Worm (Caenorhabditis elegans) whole organism, early embryonic: Measurements from ENCODE around the gene C33F10.11.
A peak's percentile ranks its signal among the peaks of the same experiment; 100 is the strongest.

Experiments used
- B0310.2 ChIP-seq: sonication (generic microtip); optimal IDR thresholded peaks from 2 replicates; lab custom pipeline; 2016; ENCODE audit warnings: mild to moderate bottlenecking, missing genetic modification characterization, missing compliant biosample characterization
- F13C5.2 ChIP-seq: sonication (generic microtip); optimal IDR thresholded peaks from 2 replicates; lab custom pipeline; 2017; ENCODE audit warnings: mild to moderate bottlenecking, missing genetic modification characterization, inconsistent platforms, missing compliant biosample characterization
- aly-1 ChIP-seq: sonication (generic microtip); optimal IDR thresholded peaks from 2 replicates; lab custom pipeline; 2016; ENCODE audit warnings: missing genetic modification characterization, missing compliant biosample characterization
- ama-1 ChIP-seq: fragments of 150-350 bp; optimal IDR thresholded peaks from 2 replicates; lab custom pipeline; 2014
- ceh-13 ChIP-seq: fragments of 200-800 bp; sonication (Bioruptor generic); optimal IDR thresholded peaks from 2 replicates; lab custom pipeline; 2018; ENCODE audit warnings: mild to moderate bottlenecking, missing genetic modification characterization, missing compliant biosample characterization
- ceh-36 ChIP-seq: sonication (generic microtip); optimal IDR thresholded peaks from 2 replicates; lab custom pipeline; 2016; ENCODE audit warnings: missing genetic modification characterization, inconsistent platforms, missing compliant biosample characterization
- ets-7 ChIP-seq: sonication (generic microtip); optimal IDR thresholded peaks from 2 replicates; lab custom pipeline; 2016; ENCODE audit warnings: missing genotype, missing genetic modification characterization, missing compliant biosample characterization
- flt-1 ChIP-seq: fragments of 200-800 bp; sonication (Bioruptor generic); IDR thresholded peaks from 2 replicates; pipeline ENCODE4 v1.3.6; 2022; ENCODE audit warnings: missing genetic modification characterization, missing compliant biosample characterization
- hmbx-1 ChIP-seq: sonication (generic microtip); optimal IDR thresholded peaks from 2 replicates; lab custom pipeline; 2016; ENCODE audit warnings: mild to moderate bottlenecking, missing genetic modification characterization, missing compliant biosample characterization
- hmg-4 ChIP-seq: fragments of 200-800 bp; sonication (Bioruptor generic); optimal IDR thresholded peaks from 2 replicates; lab custom pipeline; 2018; ENCODE audit warnings: mild to moderate bottlenecking, missing genetic modification characterization, missing compliant biosample characterization
- hnd-1 ChIP-seq: sonication (generic microtip); optimal IDR thresholded peaks from 2 replicates; lab custom pipeline; 2016; ENCODE audit warnings: missing genetic modification characterization, missing compliant biosample characterization
- pes-1 ChIP-seq: fragments of 200-800 bp; sonication (Bioruptor generic); IDR thresholded peaks from 2 replicates; pipeline ENCODE4 v1.3.6; 2022; ENCODE audit warnings: missing genetic modification reagents, missing genetic modification characterization, missing compliant biosample characterization
- scrt-1 ChIP-seq: fragments of 200-800 bp; sonication (Bioruptor generic); IDR thresholded peaks from 2 replicates; pipeline ENCODE4 v1.3.6; 2022; ENCODE audit warnings: missing genetic modification characterization, missing compliant biosample characterization
- sea-1 ChIP-seq: fragments of 200-800 bp; sonication (Bioruptor generic); conservative IDR thresholded peaks from 2 replicates; pipeline ENCODE4 v1.3.6; 2022; ENCODE audit warnings: missing genetic modification characterization, missing compliant biosample characterization
- tbx-11 ChIP-seq: fragments of 200-800 bp; sonication (Bioruptor generic); IDR thresholded peaks from 2 replicates; pipeline ENCODE4 v1.3.6; 2022; ENCODE audit warnings: missing genetic modification characterization, missing compliant biosample characterization
- tbx-37 ChIP-seq: fragments of 200-800 bp; sonication (Bioruptor generic); conservative IDR thresholded peaks from 2 replicates; pipeline ENCODE4 v1.3.6; 2022; ENCODE audit warnings: missing genetic modification reagents, missing genetic modification characterization, missing compliant biosample characterization
- tra-4 ChIP-seq: sonication (generic microtip); optimal IDR thresholded peaks from 2 replicates; lab custom pipeline; 2017; ENCODE audit warnings: missing genetic modification characterization, missing compliant biosample characterization

The C33F10.11 gene

DNA sequence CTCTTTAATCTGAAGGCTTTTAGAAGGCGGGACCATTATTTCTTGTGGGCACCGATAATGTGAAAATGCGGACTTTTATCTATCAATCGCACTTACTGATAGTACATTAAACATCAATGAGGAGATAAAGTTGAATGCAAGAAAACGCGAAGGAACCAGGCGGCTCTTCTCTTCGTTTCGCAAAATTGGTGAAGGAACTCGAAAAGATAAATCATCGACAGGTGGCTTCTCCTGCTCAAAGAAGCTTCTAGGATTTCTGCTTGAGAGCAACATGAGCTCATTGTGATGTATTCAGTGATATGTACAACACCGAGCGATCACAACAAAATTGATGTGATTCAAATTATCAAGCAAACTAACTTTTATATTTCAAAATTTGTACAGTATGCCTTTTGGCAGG lies 28.9 kb downstream of the C33F10.11 start:
- TF ChIP-seq F13C5.2 (tag; lab: Kevin White, UChicago) (no peak), sea-1 (GFP tag; lab: Robert Waterston, UW) (no peak), hmbx-1 (tag; lab: Kevin White, UChicago) (no peak), aly-1 (tag; lab: Kevin White, UChicago) (no peak), flt-1 (GFP tag; lab: Robert Waterston, UW) (no peak), tbx-11 (GFP tag; lab: Robert Waterston, UW) (no peak), ceh-36 (tag; lab: Kevin White, UChicago) (no peak), tbx-37 (GFP tag; lab: Robert Waterston, UW) (no peak)

DNA sequence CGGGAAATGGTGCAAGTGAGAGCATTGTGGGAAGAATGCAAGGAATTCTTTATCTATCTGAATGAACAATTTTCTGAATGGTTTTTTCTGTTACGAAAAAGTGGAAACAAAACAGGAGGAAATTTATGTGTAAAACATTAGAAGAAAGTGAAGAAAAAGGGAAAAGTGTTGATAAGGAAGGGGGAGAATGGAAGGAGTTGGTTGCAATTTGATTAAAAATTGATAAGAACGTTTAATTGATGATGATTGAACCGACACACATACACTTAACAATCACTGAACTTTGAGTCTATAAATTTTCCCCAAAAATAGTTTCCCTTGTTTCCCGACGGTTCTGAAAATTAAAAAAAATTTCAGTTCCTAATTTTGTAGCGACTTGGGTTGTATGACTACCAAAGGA lies 31.7 kb downstream of the C33F10.11 start:
- no peak for TF ChIP-seq ets-7 (tag; lab: Kevin White, UChicago)
- no peak for TF ChIP-seq pes-1 (GFP tag; lab: Robert Waterston, UW)
- no peak for TF ChIP-seq scrt-1
- TF ChIP-seq ceh-13, result no peak
- no peak for TF ChIP-seq tbx-37 (GFP tag; lab: Robert Waterston, UW)
- TF ChIP-seq ama-1, result no peak
- no peak for TF ChIP-seq aly-1 (tag; lab: Kevin White, UChicago)
- no peak for TF ChIP-seq F13C5.2 (tag; lab: Kevin White, UChicago)
- TF ChIP-seq hmg-4 (GFP tag; lab: Kevin White, UChicago), result no peak
- TF ChIP-seq sea-1 (GFP tag; lab: Robert Waterston, UW), result no peak
- no peak for TF ChIP-seq hmbx-1 (tag; lab: Kevin White, UChicago)
- TF ChIP-seq hnd-1, result no peak
- no peak for TF ChIP-seq ceh-36 (tag; lab: Kevin White, UChicago)
- no peak for TF ChIP-seq B0310.2
- no peak for TF ChIP-seq tra-4

DNA sequence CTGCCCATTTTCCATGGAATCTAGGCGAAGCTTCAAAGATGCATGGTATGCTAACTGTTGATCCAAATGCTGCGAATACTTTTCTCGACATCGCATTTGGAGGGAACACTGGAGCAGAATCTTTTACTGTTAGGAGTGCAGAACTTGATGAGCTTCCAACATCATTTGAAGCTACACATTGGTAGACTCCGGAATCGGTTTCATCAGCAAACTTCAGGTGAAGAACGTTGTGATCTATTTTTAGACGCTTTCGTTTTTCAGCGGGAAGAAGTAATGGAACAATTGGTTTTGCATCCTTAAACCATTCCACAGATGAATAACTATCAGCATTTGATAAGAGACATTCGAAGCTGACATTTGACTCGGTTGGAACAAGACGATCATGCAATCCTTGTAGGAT lies 34.1 kb downstream of the C33F10.11 start:
- TF ChIP-seq tra-4 (no peak), aly-1 (tag; lab: Kevin White, UChicago) (no peak), pes-1 (GFP tag; lab: Robert Waterston, UW) (no peak), hmbx-1 (tag; lab: Kevin White, UChicago) (no peak), ama-1 (no peak), ceh-36 (tag; lab: Kevin White, UChicago) (no peak), B0310.2 (no peak), tbx-11 (GFP tag; lab: Robert Waterston, UW) (no peak)

DNA sequence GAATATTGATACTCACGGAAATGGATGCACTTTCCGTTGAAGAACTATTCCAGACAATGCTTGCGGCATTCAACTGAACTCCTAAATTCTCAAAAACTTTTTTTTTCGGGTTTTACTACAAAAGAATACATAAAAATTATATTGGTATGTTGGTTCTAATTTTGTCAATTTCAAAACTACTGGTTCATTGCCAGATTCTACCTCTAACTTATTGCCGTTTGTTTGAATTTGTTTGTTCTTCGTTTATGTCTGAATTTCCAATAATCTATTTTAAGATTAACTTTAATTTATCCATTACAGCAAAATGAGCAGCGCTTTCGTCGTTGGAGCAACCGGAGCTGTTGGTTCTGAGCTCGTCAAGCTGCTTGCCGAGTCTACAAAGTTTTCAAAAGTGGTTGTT lies 37.6 kb downstream of the C33F10.11 start, which contains the start of gene C33F10.14:
Gene C33F10.14, plus strand, starts transcription at position 301 of the 400 bp plus-strand sequence.
- TF ChIP-seq B0310.2, result no peak
- no peak for TF ChIP-seq hnd-1
- no peak for TF ChIP-seq tbx-37 (GFP tag; lab: Robert Waterston, UW)
- TF ChIP-seq pes-1 (GFP tag; lab: Robert Waterston, UW), result no peak
- TF ChIP-seq flt-1 (GFP tag; lab: Robert Waterston, UW), result no peak
- TF ChIP-seq hmbx-1 (tag; lab: Kevin White, UChicago), result no peak
- TF ChIP-seq F13C5.2 (tag; lab: Kevin White, UChicago), result no peak

DNA sequence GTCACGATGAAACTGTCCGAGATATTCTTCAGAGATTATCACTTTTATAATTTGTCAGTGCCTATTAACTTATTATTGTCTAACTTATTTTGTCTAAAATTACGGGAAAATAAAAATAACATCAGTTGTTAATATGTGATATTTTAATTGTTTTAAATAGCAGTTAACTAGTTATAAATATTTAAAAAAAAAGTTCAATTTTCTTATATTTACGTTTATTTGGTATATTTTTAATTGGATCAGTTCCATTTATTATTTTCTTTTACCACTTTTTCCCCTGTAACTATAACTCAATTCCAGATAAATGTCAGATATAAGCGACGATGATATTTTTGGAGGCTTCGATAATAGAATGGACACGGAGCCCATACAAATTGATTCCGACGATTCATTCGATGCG lies 39.2 kb downstream of the C33F10.11 start, which contains the start of gene C33F10.4:
Gene C33F10.4, plus strand, starts transcription at position 301 of the 400 bp plus-strand sequence.
- TF ChIP-seq B0310.2 (no peak), sea-1 (GFP tag; lab: Robert Waterston, UW) (no peak), ceh-13 (no peak), tbx-11 (GFP tag; lab: Robert Waterston, UW) (no peak), ceh-36 (tag; lab: Kevin White, UChicago) (no peak), ets-7 (tag; lab: Kevin White, UChicago) (no peak), hnd-1 (no peak), tra-4 (no peak), hmg-4 (GFP tag; lab: Kevin White, UChicago) (no peak), ama-1 (no peak), F13C5.2 (tag; lab: Kevin White, UChicago) (no peak), flt-1 (GFP tag; lab: Robert Waterston, UW) (no peak), tbx-37 (GFP tag; lab: Robert Waterston, UW) (no peak), aly-1 (tag; lab: Kevin White, UChicago) (no peak), pes-1 (GFP tag; lab: Robert Waterston, UW) (no peak), scrt-1 (no peak), hmbx-1 (tag; lab: Kevin White, UChicago) (no peak)

DNA sequence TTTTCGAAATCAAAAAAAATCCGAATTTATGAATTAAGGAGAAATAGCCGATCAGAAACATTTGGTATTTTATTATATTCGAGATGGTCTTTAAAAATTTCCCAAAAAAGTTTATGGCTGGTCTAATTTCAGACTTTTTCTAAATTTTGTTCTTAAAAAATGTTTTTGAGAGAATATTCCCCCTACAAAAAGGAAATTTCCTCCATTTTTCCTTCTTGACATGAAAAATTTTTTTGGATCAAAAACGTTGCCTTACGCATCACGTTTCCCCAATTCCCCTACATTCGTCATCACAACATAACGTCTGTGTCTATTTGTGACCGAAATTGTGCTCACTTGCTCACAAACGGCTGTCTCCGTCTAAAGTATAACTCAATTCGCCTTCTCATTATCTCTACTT lies 41.3 kb downstream of the C33F10.11 start:
- TF ChIP-seq ceh-13 (no peak), aly-1 (tag; lab: Kevin White, UChicago) (no peak), tbx-37 (GFP tag; lab: Robert Waterston, UW) (no peak), tbx-11 (GFP tag; lab: Robert Waterston, UW) (no peak), ets-7 (tag; lab: Kevin White, UChicago) (no peak), ceh-36 (tag; lab: Kevin White, UChicago) (no peak), F13C5.2 (tag; lab: Kevin White, UChicago) (no peak), scrt-1 (no peak), pes-1 (GFP tag; lab: Robert Waterston, UW) (no peak), hnd-1 (no peak), ama-1 (no peak), tra-4 (no peak)

DNA sequence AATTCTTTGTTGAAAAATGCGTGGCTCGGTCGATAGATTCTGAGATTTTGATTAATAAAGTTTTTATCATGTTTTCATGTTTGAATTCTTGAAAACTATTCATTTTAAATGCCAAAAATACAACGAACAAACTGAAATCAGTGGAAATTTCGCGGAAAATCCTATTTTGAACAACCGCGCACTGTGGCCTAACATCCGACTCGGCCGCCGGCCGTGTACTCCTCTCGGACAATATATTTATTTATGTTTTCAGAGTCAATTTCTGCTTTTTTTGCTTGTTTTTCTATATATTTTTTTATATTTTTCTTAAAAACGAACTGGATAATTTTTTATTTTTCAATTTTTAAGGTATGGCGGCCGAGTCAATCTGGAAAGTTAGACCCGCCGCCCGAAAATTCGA lies 43.4 kb downstream of the C33F10.11 start, which contains the start of gene F26G1.1:
Gene F26G1.1, plus strand, starts transcription at position 347 of the 400 bp plus-strand sequence.
- no peak for TF ChIP-seq flt-1 (GFP tag; lab: Robert Waterston, UW)
- TF ChIP-seq pes-1 (GFP tag; lab: Robert Waterston, UW), result no peak; the same call in 1 of the 2 replicates
- TF ChIP-seq hmg-4 (GFP tag; lab: Kevin White, UChicago), result peak; percentile 59
- no peak for TF ChIP-seq tbx-11 (GFP tag; lab: Robert Waterston, UW)
- TF ChIP-seq aly-1 (tag; lab: Kevin White, UChicago), result no peak
- TF ChIP-seq B0310.2, result no peak
- peak; percentile 24 for TF ChIP-seq F13C5.2 (tag; lab: Kevin White, UChicago)
- peak; percentile 78 for TF ChIP-seq tbx-37 (GFP tag; lab: Robert Waterston, UW)
- TF ChIP-seq tra-4, result no peak
- TF ChIP-seq sea-1 (GFP tag; lab: Robert Waterston, UW), result no peak
- TF ChIP-seq ama-1, result no peak
- TF ChIP-seq hmbx-1 (tag; lab: Kevin White, UChicago), result no peak
- no peak for TF ChIP-seq hnd-1
